Fruit fly (Drosophila melanogaster) whole organism, pupa: Measurements from ENCODE around the gene Epp.

Experiments
- CG10348 ChIP-seq: fragments of 200-800 bp; sonication (Bioruptor generic); IDR thresholded peaks from 2 replicates; pipeline ENCODE4 v1.3.6; 2022; ENCODE audit warnings: missing biosample characterization, missing genetic modification characterization
- CG12605 ChIP-seq: fragments of 200-800 bp; sonication (Bioruptor generic); IDR thresholded peaks from 2 replicates; pipeline ENCODE4 v1.3.6; 2022; ENCODE audit warnings: missing biosample characterization, missing genetic modification characterization
- CG13204 ChIP-seq: fragments of 200-800 bp; sonication (Bioruptor generic); optimal IDR thresholded peaks from 2 replicates; lab custom pipeline; 2018; ENCODE audit warnings: missing biosample characterization, mild to moderate bottlenecking, missing genetic modification characterization, moderate library complexity
- CG14655 ChIP-seq: fragments of 200-800 bp; sonication (Bioruptor generic); optimal IDR thresholded peaks from 3 replicates; lab custom pipeline; 2017; ENCODE audit warnings: mild to moderate bottlenecking, missing biosample characterization, missing genetic modification reagents, missing genetic modification characterization
- CG15710 ChIP-seq: fragments of 200-800 bp; sonication (Bioruptor generic); optimal IDR thresholded peaks from 2 replicates; lab custom pipeline; 2018; ENCODE audit warnings: missing biosample characterization, mild to moderate bottlenecking, missing genetic modification characterization, moderate library complexity
- CG17806 ChIP-seq: fragments of 200-800 bp; sonication (Bioruptor generic); optimal IDR thresholded peaks from 2 replicates; lab custom pipeline; 2018; ENCODE audit warnings: missing biosample characterization, mild to moderate bottlenecking, missing genetic modification characterization, moderate library complexity
- CG32121 ChIP-seq: fragments of 200-800 bp; sonication (Bioruptor generic); IDR thresholded peaks from 2 replicates; pipeline ENCODE4 v1.3.6; 2022; ENCODE audit warnings: missing biosample characterization, missing genetic modification characterization
- CG34367 ChIP-seq: fragments of 200-800 bp; sonication (Bioruptor generic); optimal IDR thresholded peaks from 2 replicates; lab custom pipeline; 2018; ENCODE audit warnings: missing biosample characterization, mild to moderate bottlenecking, missing genetic modification characterization
- CG4496 ChIP-seq: fragments of 200-800 bp; sonication (Bioruptor generic); IDR thresholded peaks from 3 replicates; pipeline ENCODE4 v1.3.6; 2022; ENCODE audit warnings: missing biosample characterization, missing genetic modification characterization
- CG8159 ChIP-seq: fragments of 200-800 bp; sonication (Bioruptor generic); optimal IDR thresholded peaks from 3 replicates; lab custom pipeline; 2018; ENCODE audit warnings: missing biosample characterization, mild to moderate bottlenecking, missing genetic modification characterization, moderate library complexity
- CG8301 ChIP-seq: fragments of 200-800 bp; sonication (Bioruptor generic); optimal IDR thresholded peaks from 2 replicates; lab custom pipeline; 2018; ENCODE audit warnings: missing biosample characterization, mild to moderate bottlenecking, missing genetic modification characterization
- CG9948 ChIP-seq: fragments of 200-800 bp; sonication (Bioruptor generic); optimal IDR thresholded peaks from 2 replicates; lab custom pipeline; 2018; ENCODE audit warnings: missing biosample characterization, mild to moderate bottlenecking, missing genetic modification characterization, moderate library complexity
- D1 ChIP-seq: fragments of 200-800 bp; sonication (Bioruptor generic); optimal IDR thresholded peaks from 2 replicates; lab custom pipeline; 2018; ENCODE audit warnings: missing biosample characterization, mild to moderate bottlenecking, missing genetic modification characterization, moderate library complexity
- EcR ChIP-seq: fragments of 200-800 bp; sonication (Bioruptor generic); optimal IDR thresholded peaks from 3 replicates; lab custom pipeline; 2019; ENCODE audit warnings: missing biosample characterization, missing genetic modification characterization, mild to moderate bottlenecking, moderate library complexity, missing genetic modification reagents
- Ets98B ChIP-seq: fragments of 200-800 bp; sonication (Bioruptor generic); IDR thresholded peaks from 2 replicates; pipeline ENCODE4 v1.3.6; 2022; ENCODE audit warnings: missing biosample characterization, missing genetic modification characterization
- Pif1A ChIP-seq: fragments of 200-800 bp; sonication (Bioruptor generic); optimal IDR thresholded peaks from 3 replicates; lab custom pipeline; 2016; ENCODE audit warnings: missing biosample characterization, missing genetic modification characterization
- Pif1B ChIP-seq: fragments of 200-800 bp; sonication (Bioruptor generic); optimal IDR thresholded peaks from 3 replicates; lab custom pipeline; 2016; ENCODE audit warnings: missing biosample characterization, missing genetic modification characterization
- Snoo ChIP-seq: fragments of 200-800 bp; sonication (Bioruptor generic); optimal IDR thresholded peaks from 3 replicates; lab custom pipeline; 2017; ENCODE audit warnings: missing biosample characterization, mild to moderate bottlenecking, missing genetic modification characterization, inconsistent platforms
- fd96Ca ChIP-seq: fragments of 200-800 bp; sonication (Bioruptor generic); IDR thresholded peaks from 3 replicates; pipeline ENCODE4 v1.3.6; 2022; ENCODE audit warnings: missing biosample characterization, missing genetic modification characterization
- gl ChIP-seq: fragments of 200-800 bp; sonication (Bioruptor generic); optimal IDR thresholded peaks from 2 replicates; lab custom pipeline; 2018; ENCODE audit warnings: missing biosample characterization, mild to moderate bottlenecking, missing genetic modification characterization
- rn ChIP-seq: fragments of 200-800 bp; sonication (Bioruptor generic); IDR thresholded peaks from 2 replicates; pipeline ENCODE4 v1.3.6; 2022; ENCODE audit warnings: missing biosample characterization, missing genetic modification characterization

The Epp gene

DNA sequence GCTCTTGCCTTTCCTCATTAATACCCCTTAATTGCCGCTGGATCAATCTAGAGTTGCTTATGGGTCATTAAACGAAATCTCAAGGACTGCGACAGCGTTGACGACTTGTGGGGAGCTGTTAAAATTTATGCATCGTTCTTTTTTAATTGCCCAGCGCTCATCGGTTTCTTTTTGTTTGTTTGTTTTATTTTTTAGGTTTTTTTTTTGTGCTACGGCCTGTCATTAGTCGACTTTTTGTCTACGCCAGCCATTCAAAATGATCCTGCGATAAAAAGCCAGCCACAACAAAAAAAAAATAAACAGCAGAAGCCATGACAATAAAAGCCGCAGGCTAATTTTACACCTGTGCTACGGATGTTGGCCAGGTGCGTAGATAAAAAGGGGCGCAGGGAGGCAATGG lies 11.2 kb upstream of the Epp start:
- TF ChIP-seq EcR (GFP tag; lab: Kevin White, UChicago) = peak; percentile 80
- TF ChIP-seq Pif1B (GFP tag; lab: Kevin White, UChicago) = no peak
- TF ChIP-seq fd96Ca (GFP tag; lab: Robert Waterston, UW) = no peak
- no peak for TF ChIP-seq Snoo
- no peak for TF ChIP-seq CG4496 (GFP tag; lab: Robert Waterston, UW)
- TF ChIP-seq gl (tag; lab: Kevin White, UChicago) = peak; percentile 76
- TF ChIP-seq CG13204 (GFP tag; lab: Kevin White, UChicago) = peak; percentile 51
- TF ChIP-seq CG8301 = no peak
- no peak for TF ChIP-seq CG32121
- no peak for TF ChIP-seq Ets98B (GFP tag; lab: Robert Waterston, UW)
- peak; percentile 34 for TF ChIP-seq CG9948 (tag; lab: Kevin White, UChicago)
- no peak for TF ChIP-seq D1
- peak; percentile 50 for TF ChIP-seq CG8159
- TF ChIP-seq Pif1A (GFP tag; lab: Kevin White, UChicago) = peak; percentile 21
- TF ChIP-seq CG12605 (GFP tag; lab: Robert Waterston, UW) = no peak
- TF ChIP-seq CG14655 (GFP tag; lab: Kevin White, UChicago) = no peak
- peak; percentile 44 for TF ChIP-seq CG15710 (tag; lab: Kevin White, UChicago)
- TF ChIP-seq rn (GFP tag; lab: Robert Waterston, UW) = no peak
- TF ChIP-seq CG10348 (GFP tag; lab: Robert Waterston, UW) = no peak
- TF ChIP-seq CG34367 = peak; percentile 44
- TF ChIP-seq CG17806 = peak; percentile 50

DNA sequence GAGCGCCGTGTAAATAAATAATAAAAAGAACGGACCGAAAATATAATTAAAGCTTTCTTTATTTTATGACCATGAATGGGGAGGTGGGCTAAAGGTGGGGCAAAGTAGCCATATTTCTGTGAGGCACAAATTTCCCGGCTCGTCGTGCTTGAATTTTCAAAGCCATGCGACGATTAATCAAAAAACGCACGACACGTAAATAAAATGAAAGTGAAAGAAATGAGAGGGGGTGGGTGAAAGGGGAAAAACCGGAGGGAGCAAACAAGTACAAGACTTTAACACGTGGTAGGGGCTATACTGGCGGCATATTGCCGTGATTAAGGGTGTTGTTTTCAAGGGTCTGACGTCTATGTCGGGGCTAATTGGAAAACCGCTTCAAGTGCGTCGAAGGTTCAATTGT lies 8.4 kb upstream of the Epp start:
- TF ChIP-seq CG12605 (GFP tag; lab: Robert Waterston, UW) = no peak
- no peak for TF ChIP-seq Snoo

DNA sequence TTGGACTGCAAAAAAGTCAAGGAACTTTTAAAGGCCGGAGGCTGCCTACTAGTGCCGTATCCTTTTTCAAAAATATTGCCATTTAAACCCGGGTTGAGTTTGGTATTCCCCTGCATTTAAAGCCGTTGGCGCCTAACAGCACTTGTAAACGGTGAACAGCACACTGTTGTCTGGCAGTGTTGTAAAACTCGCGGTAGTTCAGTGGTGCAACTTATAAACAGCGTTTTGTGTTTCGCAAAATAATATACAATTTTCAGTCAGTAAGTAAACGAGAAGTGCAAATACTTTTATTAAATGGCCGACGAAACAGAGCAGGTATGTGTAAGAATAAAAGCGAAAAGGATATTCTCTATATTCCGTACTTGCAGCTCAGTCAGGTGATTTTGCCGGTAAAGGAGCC lies 3.5 kb upstream of the Epp start, which contains the start of gene LSm3:
TSS of gene LSm3 (plus strand) at position 39 of the 400 bp plus-strand sequence.
- TF ChIP-seq Pif1B (GFP tag; lab: Kevin White, UChicago) (no peak), gl (tag; lab: Kevin White, UChicago) (no peak), CG32121 (no peak), fd96Ca (GFP tag; lab: Robert Waterston, UW) (no peak), D1 (no peak), EcR (GFP tag; lab: Kevin White, UChicago) (no peak), CG8159 (no peak), CG34367 (no peak), CG9948 (tag; lab: Kevin White, UChicago) (no peak), Pif1A (GFP tag; lab: Kevin White, UChicago) (no peak), Snoo (no peak), CG4496 (GFP tag; lab: Robert Waterston, UW) (no peak), CG10348 (GFP tag; lab: Robert Waterston, UW) (no peak)

DNA sequence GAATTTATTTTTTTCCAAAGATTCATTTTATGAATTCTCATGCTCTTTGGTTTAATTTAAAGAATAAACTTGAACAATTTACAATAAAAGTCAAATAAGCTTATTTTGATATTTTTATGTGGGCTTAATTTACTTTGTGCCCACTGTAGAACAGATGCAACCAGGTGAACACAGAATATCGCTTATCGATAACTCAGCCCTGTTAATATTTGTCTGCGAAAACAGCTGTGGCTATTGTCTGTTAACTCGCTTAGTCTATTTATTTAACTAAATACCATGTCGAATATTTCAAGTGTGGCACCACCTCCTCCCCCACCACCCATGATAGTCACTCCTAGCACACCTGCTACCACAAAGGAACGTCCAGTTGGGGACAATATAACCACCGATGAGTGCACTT lies 2.7 kb upstream of the Epp start, which contains the start of gene CG33108:
TSS of gene CG33108 (plus strand) at position 200 of the 400 bp plus-strand sequence.
- no peak for TF ChIP-seq CG4496 (GFP tag; lab: Robert Waterston, UW)
- TF ChIP-seq Pif1B (GFP tag; lab: Kevin White, UChicago) = no peak
- TF ChIP-seq CG32121 = no peak
- no peak for TF ChIP-seq Snoo
- TF ChIP-seq CG12605 (GFP tag; lab: Robert Waterston, UW) = no peak
- no peak for TF ChIP-seq Pif1A (GFP tag; lab: Kevin White, UChicago)
- no peak for TF ChIP-seq CG13204 (GFP tag; lab: Kevin White, UChicago)
- no peak for TF ChIP-seq CG34367
- no peak for TF ChIP-seq CG9948 (tag; lab: Kevin White, UChicago)
- TF ChIP-seq gl (tag; lab: Kevin White, UChicago) = no peak
- TF ChIP-seq CG15710 (tag; lab: Kevin White, UChicago) = no peak
- no peak for TF ChIP-seq CG14655 (GFP tag; lab: Kevin White, UChicago)
- TF ChIP-seq fd96Ca (GFP tag; lab: Robert Waterston, UW) = no peak
- no peak for TF ChIP-seq CG10348 (GFP tag; lab: Robert Waterston, UW)
- TF ChIP-seq CG8301 = no peak
- no peak for TF ChIP-seq D1
- no peak for TF ChIP-seq CG8159
- no peak for TF ChIP-seq rn (GFP tag; lab: Robert Waterston, UW)
- TF ChIP-seq CG17806 = no peak
- no peak for TF ChIP-seq Ets98B (GFP tag; lab: Robert Waterston, UW)

DNA sequence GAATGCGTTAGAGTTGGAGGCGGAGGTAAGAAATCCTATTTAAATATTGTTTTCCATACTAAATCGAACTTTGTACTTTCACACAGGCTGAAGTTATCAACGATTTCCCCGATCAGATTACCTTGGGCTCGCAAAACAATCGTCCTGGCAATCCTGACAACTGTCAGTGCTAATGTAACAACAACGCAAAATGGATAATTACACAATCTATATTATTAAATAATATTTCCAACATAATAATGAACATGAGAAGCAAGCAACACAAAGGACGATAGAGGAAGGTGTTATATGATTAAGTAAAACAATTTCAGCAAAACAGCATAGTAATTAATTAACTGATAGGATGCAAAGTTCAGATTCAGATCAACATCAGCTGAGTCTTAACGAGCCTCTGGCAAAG lies 1.9 kb upstream of the Epp start:
- TF ChIP-seq Snoo (no peak), gl (tag; lab: Kevin White, UChicago) (no peak), CG34367 (no peak), CG8301 (no peak), rn (GFP tag; lab: Robert Waterston, UW) (no peak), CG4496 (GFP tag; lab: Robert Waterston, UW) (no peak), CG13204 (GFP tag; lab: Kevin White, UChicago) (no peak), CG12605 (GFP tag; lab: Robert Waterston, UW) (no peak), D1 (no peak), CG17806 (no peak), EcR (GFP tag; lab: Kevin White, UChicago) (no peak), Ets98B (GFP tag; lab: Robert Waterston, UW) (no peak), fd96Ca (GFP tag; lab: Robert Waterston, UW) (no peak), Pif1A (GFP tag; lab: Kevin White, UChicago) (no peak), CG8159 (no peak), CG15710 (tag; lab: Kevin White, UChicago) (no peak), CG10348 (GFP tag; lab: Robert Waterston, UW) (no peak), CG14655 (GFP tag; lab: Kevin White, UChicago) (no peak)

DNA sequence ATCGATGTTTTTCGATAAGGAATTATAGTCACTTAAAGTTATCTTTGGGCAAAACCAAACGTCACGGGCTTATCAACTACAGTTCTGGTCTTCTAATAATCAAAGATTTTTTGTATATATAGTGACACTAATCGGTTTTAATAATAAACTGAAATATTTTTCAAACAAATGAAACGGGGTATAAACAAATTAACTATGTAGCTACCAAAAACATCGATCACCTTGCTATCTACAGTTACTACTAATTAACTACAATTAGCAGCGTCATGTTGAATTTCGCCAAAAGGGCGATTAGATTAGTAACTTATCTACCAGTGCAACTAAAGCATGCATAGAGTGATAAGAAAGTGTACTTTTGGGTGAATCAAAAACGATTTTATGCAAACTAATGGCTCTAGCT lies 1.4 kb downstream of the Epp start:
- TF ChIP-seq Pif1A (GFP tag; lab: Kevin White, UChicago) (no peak), Snoo (no peak), CG17806 (no peak), CG8159 (no peak), CG10348 (GFP tag; lab: Robert Waterston, UW) (no peak), CG32121 (no peak), fd96Ca (GFP tag; lab: Robert Waterston, UW) (no peak), CG4496 (GFP tag; lab: Robert Waterston, UW) (no peak), CG34367 (no peak), CG9948 (tag; lab: Kevin White, UChicago) (no peak)
